Worm (Caenorhabditis elegans) whole organism, L3 larva: ENCODE measurements around the gene C33D3.3.

Source experiments
- elt-2 ChIP-seq: sonication (generic microtip); optimal IDR thresholded peaks from 2 replicates; lab custom pipeline; 2016; ENCODE audit warnings: missing genetic modification reagents, mild to moderate bottlenecking, missing genetic modification characterization, missing compliant biosample characterization
- nhr-67 ChIP-seq: fragments of 150-350 bp; optimal IDR thresholded peaks from 2 replicates; lab custom pipeline; 2014; ENCODE audit warnings: missing biosample characterization, missing genetic modification characterization
- pqm-1 ChIP-seq: fragments of 150-350 bp; optimal IDR thresholded peaks from 2 replicates; lab custom pipeline; 2017; ENCODE audit warnings: missing biosample characterization, missing genetic modification characterization, inconsistent platforms

Gene C33D3.3

DNA sequence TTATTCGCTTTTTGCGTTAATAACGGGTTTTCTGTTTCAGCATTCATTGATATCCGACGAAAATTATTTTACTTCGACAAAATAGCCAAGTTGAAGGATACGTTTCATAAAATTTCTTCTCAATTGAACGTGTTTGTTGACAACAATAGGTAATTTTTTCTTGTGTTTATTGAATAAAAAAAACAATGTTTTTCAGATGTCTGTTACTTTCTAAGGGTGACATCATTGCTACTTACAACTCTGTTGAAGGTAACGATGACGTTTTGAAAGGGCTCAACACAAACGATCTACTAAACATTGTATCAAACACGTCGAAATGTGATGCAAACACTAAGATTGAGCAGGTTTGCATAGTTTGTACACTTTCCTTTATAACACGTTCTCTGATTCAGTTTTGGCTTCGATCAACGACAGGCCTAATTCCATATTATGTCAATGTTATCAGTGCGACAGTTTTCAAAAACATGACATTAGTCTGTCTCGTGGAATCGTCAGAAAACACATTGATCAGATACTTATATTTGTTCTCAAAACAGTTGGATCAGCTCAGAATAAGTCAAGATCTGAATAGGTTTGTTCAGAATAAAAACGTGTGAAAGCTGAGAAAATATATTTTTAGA, 49.6 kb downstream of the C33D3.3 start:
- peak; percentile 45 for TF ChIP-seq elt-2 (tag; lab: Kevin White, UChicago)
- TF ChIP-seq nhr-67 (tag; lab: Kevin White, UChicago) = no peak
- peak; percentile 37 for TF ChIP-seq pqm-1
